Fruit fly (Drosophila melanogaster) whole organism, embryonic: ENCODE data around the gene CG9338.

Experiments used
- Atf-2 ChIP-seq: fragments of 200-800 bp; sonication (Bioruptor generic); optimal IDR thresholded peaks from 2 replicates; lab custom pipeline; 2016; ENCODE audit warnings: missing biosample characterization, missing genetic modification characterization
- CG10462 ChIP-seq: fragments of 200-800 bp; sonication (Bioruptor generic); optimal IDR thresholded peaks from 2 replicates; lab custom pipeline; 2016; ENCODE audit warnings: missing biosample characterization, missing genetic modification characterization
- CG11085 ChIP-seq: fragments of 200-800 bp; sonication (Bioruptor generic); IDR thresholded peaks from 2 replicates; pipeline ENCODE4 v1.3.6; 2022; ENCODE audit warnings: missing biosample characterization, missing genetic modification characterization
- CG13296 ChIP-seq: fragments of 200-800 bp; sonication (Bioruptor generic); optimal IDR thresholded peaks from 3 replicates; lab custom pipeline; 2018; ENCODE audit warnings: missing biosample characterization, mild to moderate bottlenecking, missing genetic modification characterization
- CG1647 ChIP-seq: fragments of 200-800 bp; sonication (Bioruptor generic); optimal IDR thresholded peaks from 3 replicates; lab custom pipeline; 2016; ENCODE audit warnings: missing biosample characterization, missing genetic modification characterization
- CG16779 ChIP-seq: fragments of 200-800 bp; sonication (Bioruptor generic); IDR thresholded peaks from 2 replicates; pipeline ENCODE4 v1.3.6; 2022; ENCODE audit warnings: missing biosample characterization, missing genetic modification characterization
- CG17912 ChIP-seq: fragments of 200-800 bp; sonication (Bioruptor generic); optimal IDR thresholded peaks from 2 replicates; lab custom pipeline; 2018; ENCODE audit warnings: missing biosample characterization, mild to moderate bottlenecking, missing genetic modification characterization
- CG2889 ChIP-seq: fragments of 200-800 bp; sonication (Bioruptor generic); IDR thresholded peaks from 3 replicates; pipeline ENCODE4 v1.3.6; 2022; ENCODE audit warnings: missing biosample characterization, missing genetic modification characterization
- CG31388 ChIP-seq: fragments of 200-800 bp; sonication (Bioruptor generic); optimal IDR thresholded peaks from 2 replicates; lab custom pipeline; 2016; ENCODE audit warnings: missing biosample characterization, missing genetic modification characterization
- CG4282 ChIP-seq: fragments of 200-800 bp; sonication (Bioruptor generic); optimal IDR thresholded peaks from 2 replicates; lab custom pipeline; 2016; ENCODE audit warnings: missing biosample characterization, missing genetic modification characterization
- CG43689 ChIP-seq: fragments of 200-800 bp; sonication (Bioruptor generic); IDR thresholded peaks from 2 replicates; pipeline ENCODE4 v1.3.6; 2022; ENCODE audit warnings: missing biosample characterization, missing genetic modification characterization
- CG4617 ChIP-seq: fragments of 200-800 bp; sonication (Bioruptor generic); optimal IDR thresholded peaks from 3 replicates; lab custom pipeline; 2016; ENCODE audit warnings: missing biosample characterization, missing genetic modification characterization, borderline replicate concordance
- CG5953 ChIP-seq: fragments of 200-800 bp; sonication (Bioruptor generic); IDR thresholded peaks from 2 replicates; pipeline ENCODE4 v1.3.6; 2022; ENCODE audit warnings: missing biosample characterization, missing genetic modification characterization
- CG7372 ChIP-seq: fragments of 200-800 bp; sonication (Bioruptor generic); IDR thresholded peaks from 2 replicates; pipeline ENCODE4 v1.3.6; 2022; ENCODE audit warnings: missing biosample characterization, missing genetic modification characterization
- CG8281 ChIP-seq: fragments of 200-800 bp; sonication (Bioruptor generic); optimal IDR thresholded peaks from 2 replicates; lab custom pipeline; 2018; ENCODE audit warnings: missing biosample characterization, mild to moderate bottlenecking, missing genetic modification characterization, moderate library complexity
- CG8359 ChIP-seq: fragments of 200-800 bp; sonication (Bioruptor generic); optimal IDR thresholded peaks from 2 replicates; lab custom pipeline; 2017; ENCODE audit warnings: missing biosample characterization, mild to moderate bottlenecking, missing genetic modification characterization, borderline replicate concordance
- CG8478 ChIP-seq: fragments of >200 bp; optimal IDR thresholded peaks from 2 replicates; lab custom pipeline; 2018
- CG8944 ChIP-seq: fragments of 200-800 bp; sonication (Bioruptor generic); optimal IDR thresholded peaks from 3 replicates; lab custom pipeline; 2016; ENCODE audit warnings: missing biosample characterization, missing genetic modification characterization
- CHES-1-like ChIP-seq: fragments of 200-800 bp; sonication (Bioruptor generic); optimal IDR thresholded peaks from 2 replicates; lab custom pipeline; 2016; ENCODE audit warnings: missing biosample characterization, missing genetic modification characterization
- Camta ChIP-seq: fragments of 200-800 bp; sonication (Bioruptor generic); optimal IDR thresholded peaks from 2 replicates; lab custom pipeline; 2016; ENCODE audit warnings: missing biosample characterization, missing genetic modification characterization
- Chrac-16 ChIP-seq: fragments of 200-800 bp; sonication (Bioruptor generic); optimal IDR thresholded peaks from 3 replicates; lab custom pipeline; 2016; ENCODE audit warnings: missing biosample characterization, missing genetic modification characterization
- CrebB ChIP-seq: fragments of 200-800 bp; sonication (Bioruptor generic); optimal IDR thresholded peaks from 3 replicates; lab custom pipeline; 2018; ENCODE audit warnings: missing biosample characterization, mild to moderate bottlenecking, missing genetic modification characterization
- D ChIP-seq, 2 experiments: fragments of 200-800 bp in 1 of 2; fragments of >200 bp in 1 of 2; sonication (Bioruptor generic) in 1 of 2; optimal IDR thresholded peaks; 2 replicates in 1 of 2; 3 replicates in 1 of 2; lab custom pipeline; 2017; ENCODE audit warnings: mild to moderate bottlenecking in 1 of 2, missing biosample characterization in 1 of 2, missing genetic modification characterization in 1 of 2, missing genetic modification reagents in 1 of 2
- Dek ChIP-seq: fragments of 200-800 bp; sonication (Bioruptor generic); optimal IDR thresholded peaks from 3 replicates; lab custom pipeline; 2019; ENCODE audit warnings: missing biosample characterization, mild to moderate bottlenecking, missing genetic modification characterization, moderate library complexity
- Doc3 ChIP-seq: fragments of 200-800 bp; sonication (Bioruptor generic); IDR thresholded peaks from 3 replicates; pipeline ENCODE4 v1.3.6; 2022; ENCODE audit warnings: missing biosample characterization, missing genetic modification characterization; ENCODE audit not compliant: partially characterized antibody
- Hr3 ChIP-seq: fragments of 200-800 bp; sonication (Bioruptor generic); optimal IDR thresholded peaks from 3 replicates; lab custom pipeline; 2016; ENCODE audit warnings: missing biosample characterization, missing genetic modification characterization
- Hsf ChIP-seq: fragments of 200-800 bp; sonication (Bioruptor generic); optimal IDR thresholded peaks from 3 replicates; lab custom pipeline; 2016; ENCODE audit warnings: missing biosample characterization, missing genetic modification characterization
- MTF-1 ChIP-seq: fragments of 200-800 bp; sonication (Bioruptor generic); optimal IDR thresholded peaks from 2 replicates; lab custom pipeline; 2018; ENCODE audit warnings: missing biosample characterization, mild to moderate bottlenecking, missing genetic modification characterization, borderline replicate concordance
- Myb ChIP-seq: fragments of 200-800 bp; sonication (Bioruptor generic); optimal IDR thresholded peaks from 2 replicates; lab custom pipeline; 2016; ENCODE audit warnings: missing biosample characterization, missing genetic modification characterization
- Sry-β ChIP-seq: fragments of 200-800 bp; sonication (Bioruptor generic); optimal IDR thresholded peaks from 2 replicates; lab custom pipeline; 2018; ENCODE audit warnings: missing biosample characterization, mild to moderate bottlenecking, missing genetic modification characterization, moderate library complexity
- ac ChIP-seq: fragments of 200-800 bp; sonication (Bioruptor generic); optimal IDR thresholded peaks from 3 replicates; lab custom pipeline; 2017; ENCODE audit warnings: missing biosample characterization, mild to moderate bottlenecking, missing genetic modification characterization
- bigmax ChIP-seq: fragments of 200-800 bp; sonication (Bioruptor generic); optimal IDR thresholded peaks from 2 replicates; lab custom pipeline; 2018; ENCODE audit warnings: missing biosample characterization, mild to moderate bottlenecking, missing genetic modification characterization
- cas ChIP-seq: fragments of 200-800 bp; sonication (Bioruptor generic); IDR thresholded peaks from 2 replicates; pipeline ENCODE4 v1.3.6; 2022; ENCODE audit warnings: missing biosample characterization, missing genetic modification characterization
- dan ChIP-seq: fragments of 200-800 bp; sonication (Bioruptor generic); IDR thresholded peaks from 2 replicates; pipeline ENCODE4 v1.3.6; 2022; ENCODE audit warnings: missing biosample characterization, missing genetic modification characterization
- dmrt11E ChIP-seq: fragments of 200-800 bp; sonication (Bioruptor generic); optimal IDR thresholded peaks from 3 replicates; lab custom pipeline; 2018; ENCODE audit warnings: missing biosample characterization, mild to moderate bottlenecking, missing genetic modification characterization, moderate library complexity
- ems ChIP-seq: fragments of 200-800 bp; sonication (Bioruptor generic); optimal IDR thresholded peaks from 3 replicates; lab custom pipeline; 2016; ENCODE audit warnings: missing biosample characterization, missing genetic modification characterization
- gsb-n ChIP-seq: fragments of 200-800 bp; sonication (Bioruptor generic); optimal IDR thresholded peaks from 3 replicates; lab custom pipeline; 2018; ENCODE audit warnings: missing biosample characterization, mild to moderate bottlenecking, missing genetic modification characterization
- her ChIP-seq: fragments of 200-800 bp; sonication (Bioruptor generic); optimal IDR thresholded peaks from 2 replicates; lab custom pipeline; 2016; ENCODE audit warnings: missing biosample characterization, missing genetic modification characterization
- hth ChIP-seq: fragments of >200 bp; optimal IDR thresholded peaks from 2 replicates; lab custom pipeline; 2017; ENCODE audit warnings: inconsistent platforms
- jigr1 ChIP-seq: fragments of 200-800 bp; sonication (Bioruptor generic); IDR thresholded peaks from 3 replicates; pipeline ENCODE4 v1.3.6; 2022; ENCODE audit warnings: missing biosample characterization, missing genetic modification characterization
- kay ChIP-seq: fragments of 200-800 bp; sonication (Bioruptor generic); optimal IDR thresholded peaks from 2 replicates; lab custom pipeline; 2016; ENCODE audit warnings: missing biosample characterization, missing genetic modification characterization
- nom ChIP-seq: fragments of 200-800 bp; sonication (Bioruptor generic); optimal IDR thresholded peaks from 2 replicates; lab custom pipeline; 2017; ENCODE audit warnings: missing biosample characterization, missing genetic modification characterization, mild to moderate bottlenecking, moderate library complexity, missing genetic modification reagents
- odd ChIP-seq: fragments of 200-800 bp; sonication (Bioruptor generic); optimal IDR thresholded peaks from 2 replicates; lab custom pipeline; 2017; ENCODE audit warnings: missing biosample characterization, mild to moderate bottlenecking, missing genetic modification characterization
- pb ChIP-seq: fragments of 200-800 bp; sonication (Bioruptor generic); optimal IDR thresholded peaks from 3 replicates; lab custom pipeline; 2016; ENCODE audit warnings: missing biosample characterization, missing genetic modification characterization
- phol ChIP-seq: fragments of 200-800 bp; sonication (Bioruptor generic); optimal IDR thresholded peaks from 3 replicates; lab custom pipeline; 2018; ENCODE audit warnings: missing biosample characterization, mild to moderate bottlenecking, missing genetic modification characterization, moderate library complexity
- pros ChIP-seq: fragments of 200-800 bp; sonication (Bioruptor generic); optimal IDR thresholded peaks from 3 replicates; lab custom pipeline; 2019; ENCODE audit warnings: missing biosample characterization, mild to moderate bottlenecking, missing genetic modification characterization, moderate library complexity
- ranshi ChIP-seq: fragments of 200-800 bp; sonication (Bioruptor generic); IDR thresholded peaks from 2 replicates; pipeline ENCODE4 v1.3.6; 2022; ENCODE audit warnings: missing biosample characterization, missing genetic modification characterization
- run ChIP-seq: fragments of 200-800 bp; sonication (Bioruptor generic); optimal IDR thresholded peaks from 3 replicates; lab custom pipeline; 2018; ENCODE audit warnings: missing biosample characterization, mild to moderate bottlenecking, missing genetic modification characterization
- yki ChIP-seq: fragments of >200 bp; optimal IDR thresholded peaks from 3 replicates; lab custom pipeline; 2018
- zf30C ChIP-seq: fragments of 200-800 bp; sonication (Bioruptor generic); optimal IDR thresholded peaks from 3 replicates; lab custom pipeline; 2018; ENCODE audit warnings: missing biosample characterization, mild to moderate bottlenecking, missing genetic modification characterization

The CG9338 gene

DNA sequence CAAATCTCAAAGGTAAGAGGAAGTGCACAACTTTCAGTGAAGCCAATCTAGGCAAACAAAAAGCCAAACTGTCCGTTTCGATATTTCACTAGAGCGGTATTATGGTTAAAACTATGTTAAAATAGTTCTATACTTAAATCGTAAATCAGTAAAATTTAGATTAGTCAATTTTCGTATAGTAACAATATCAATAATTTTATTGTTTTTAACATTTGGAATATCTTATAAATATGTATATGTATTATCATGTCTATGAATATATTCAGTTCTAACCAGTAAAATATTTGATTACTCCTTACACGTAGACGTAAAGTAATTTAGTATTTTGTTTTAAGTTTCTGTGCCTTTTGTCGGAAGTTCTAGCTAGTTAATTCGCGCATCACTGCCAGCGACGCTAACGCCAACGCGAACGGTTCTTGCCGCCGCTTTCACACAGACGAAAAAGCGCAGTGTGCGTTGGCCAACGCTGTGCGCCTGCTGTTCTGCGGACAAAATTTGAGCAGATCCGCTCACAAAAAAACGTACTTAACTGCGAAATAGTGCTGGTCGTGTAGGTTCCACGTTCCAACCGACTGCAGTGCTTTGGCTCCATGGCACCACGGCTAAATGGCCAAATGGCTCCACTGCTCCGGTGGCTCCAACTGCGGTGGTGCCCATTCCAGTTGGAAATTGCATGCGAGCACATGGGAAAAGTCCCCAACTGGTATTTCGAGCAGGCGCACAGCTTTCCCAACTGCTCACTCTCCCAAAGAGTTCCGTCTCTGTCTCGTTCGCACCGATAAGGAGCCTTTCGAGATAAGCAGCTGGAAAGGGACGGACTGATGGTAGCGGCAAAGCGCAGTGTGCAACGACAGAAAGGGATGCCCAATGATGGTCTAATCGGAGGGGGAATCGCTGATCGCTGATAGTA, 41.6 kb upstream of the CG9338 start:
- TF ChIP-seq cas (GFP tag; lab: Robert Waterston, UW) (no peak), Atf-2 (GFP tag; lab: Kevin White, UChicago) (no peak), Dek (no peak), odd (no peak), jigr1 (GFP tag; lab: Robert Waterston, UW) (no peak), CG7372 (GFP tag; lab: Robert Waterston, UW) (no peak), pb (GFP tag; lab: Kevin White, UChicago) (no peak), CG43689 (GFP tag; lab: Robert Waterston, UW) (no peak), CG8281 (tag; lab: Kevin White, UChicago) (no peak), Chrac-16 (GFP tag; lab: Kevin White, UChicago) (no peak), CG4617 (GFP tag; lab: Kevin White, UChicago) (no peak), ac (GFP tag; lab: Kevin White, UChicago) (no peak), nom (GFP tag; lab: Kevin White, UChicago) (peak; percentile 65), Hsf (GFP tag; lab: Kevin White, UChicago) (no peak), Doc3 (no peak), CG2889 (GFP tag; lab: Robert Waterston, UW) (no peak), D (optimal IDR thresholded peaks at IDR 0.05; lab: Kevin White, UChicago) (no peak), D (GFP tag; optimal IDR thresholded peaks at IDR 0.05; lab: Kevin White, UChicago) (peak; percentile 13), CG10462 (GFP tag; lab: Kevin White, UChicago) (peak; percentile 4), CG8478 (peak; percentile 93), dan (no peak), kay (no peak), CG8359 (GFP tag; lab: Kevin White, UChicago) (no peak), yki (lab: Kevin White, UChicago) (no peak), CG13296 (GFP tag; lab: Kevin White, UChicago) (no peak), hth (no peak), run (tag; lab: Kevin White, UChicago) (no peak), CG5953 (GFP tag; lab: Robert Waterston, UW) (no peak), CHES-1-like (GFP tag; lab: Kevin White, UChicago) (no peak), bigmax (GFP tag; lab: Kevin White, UChicago) (peak; percentile 25), Camta (no peak), MTF-1 (GFP tag; lab: Kevin White, UChicago) (peak; percentile 31), Sry-β (GFP tag; lab: Kevin White, UChicago) (peak; percentile 96), CG11085 (GFP tag; lab: Robert Waterston, UW) (no peak), pros (GFP tag; lab: Kevin White, UChicago) (peak; percentile 88), ems (GFP tag; lab: Kevin White, UChicago) (no peak), CG4282 (GFP tag; lab: Kevin White, UChicago) (no peak), CG31388 (GFP tag; lab: Kevin White, UChicago) (no peak), CG1647 (no peak), her (GFP tag; lab: Kevin White, UChicago) (peak; percentile 37), Myb (GFP tag; lab: Kevin White, UChicago) (no peak), Hr3 (GFP tag; lab: Kevin White, UChicago) (no peak), dmrt11E (tag; lab: Kevin White, UChicago) (peak; percentile 13), zf30C (GFP tag; lab: Kevin White, UChicago) (no peak), CG16779 (GFP tag; lab: Robert Waterston, UW) (no peak), CG17912 (peak; percentile 41), phol (peak; percentile 24), CrebB (no peak), gsb-n (no peak), CG8944 (GFP tag; lab: Kevin White, UChicago) (no peak), ranshi (GFP tag; lab: Robert Waterston, UW) (no peak)
